Worm (Caenorhabditis elegans): ENCODE measurements around the gene gars-1.

The gars-1 gene

DNA sequence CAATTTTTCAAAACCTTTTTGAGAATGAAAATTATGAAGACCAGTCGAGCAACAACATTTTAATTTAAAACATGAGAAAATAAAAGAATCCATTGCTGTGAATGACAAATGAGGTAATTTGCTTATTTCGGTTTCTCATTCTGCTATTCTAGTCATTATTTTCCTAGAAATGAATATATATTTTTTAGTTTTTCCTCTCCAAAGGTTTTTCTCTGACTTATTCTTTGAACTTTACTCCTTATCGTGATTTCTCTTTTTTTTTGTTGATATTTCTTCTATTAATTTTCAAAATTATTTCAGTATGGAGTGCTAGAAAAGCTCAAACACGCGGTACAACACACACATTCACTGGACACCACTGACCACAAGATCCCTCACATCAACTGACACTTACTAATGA lies 22.2 kb upstream of the gars-1 start, which contains the start of gene pup-2 (continued):
- TF ChIP-seq lin-15B (tag; optimal IDR thresholded peaks at IDR 0.05): no peak
- no peak for TF ChIP-seq pha-4 (GFP tag; IDR thresholded peaks at IDR 0.05)
- TF ChIP-seq pha-4 (tag; optimal IDR thresholded peaks at IDR 0.05): no peak
- TF ChIP-seq nhr-237 (tag; optimal IDR thresholded peaks at IDR 0.05): no peak
- TF ChIP-seq hlh-11 (tag; optimal IDR thresholded peaks at IDR 0.05): no peak

DNA sequence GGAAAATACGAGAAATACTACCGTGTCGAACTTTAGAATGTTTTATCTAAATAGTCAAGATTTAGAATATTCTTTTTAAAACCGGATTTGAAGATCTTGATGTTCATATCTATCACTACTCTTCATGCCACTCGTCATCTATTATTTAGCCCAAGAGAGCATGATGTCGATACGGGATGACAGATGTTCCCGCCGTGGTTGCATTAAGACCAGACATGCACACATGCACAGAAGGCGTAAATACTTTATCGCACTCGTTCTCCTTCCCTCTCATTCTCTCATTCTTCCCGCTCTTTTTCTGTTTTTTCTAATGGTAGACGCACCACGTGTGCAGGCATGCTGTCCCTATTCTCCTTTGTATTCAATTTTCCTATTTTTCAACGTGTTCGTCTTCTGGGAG lies 19.9 kb upstream of the gars-1 start:
- no peak for TF ChIP-seq zfp-3 (GFP tag; conservative IDR thresholded peaks at IDR 0.05)
- peak in 1 of 2 experiments; percentile 5 for TF ChIP-seq mdl-1 (tag; optimal IDR thresholded peaks at IDR 0.05)
- TF ChIP-seq Y105C5A.15 (GFP tag; IDR thresholded peaks at IDR 0.05): no peak
- no peak for TF ChIP-seq hif-1 (tag; optimal IDR thresholded peaks at IDR 0.05)
- peak; percentile 11 for TF ChIP-seq hlh-30 (tag; optimal IDR thresholded peaks at IDR 0.05; ENCODE audit: insufficient read depth)
- TF ChIP-seq ceh-20 (GFP tag; IDR thresholded peaks at IDR 0.05): no peak
- TF ChIP-seq saeg-2 (GFP tag; IDR thresholded peaks at IDR 0.05): no peak
- TF ChIP-seq pha-4 (GFP tag; IDR thresholded peaks at IDR 0.05): no peak
- no peak for TF ChIP-seq pha-4 (tag; optimal IDR thresholded peaks at IDR 0.05)
- TF ChIP-seq nhr-10 (tag; optimal IDR thresholded peaks at IDR 0.05): no peak
- no peak for TF ChIP-seq nhr-11 (tag; optimal IDR thresholded peaks at IDR 0.05)
- TF ChIP-seq hmg-1.1 (GFP tag; IDR thresholded peaks at IDR 0.05): 0 out of 2 replicates have a peak, but pooled peaks have one; percentile 20

DNA sequence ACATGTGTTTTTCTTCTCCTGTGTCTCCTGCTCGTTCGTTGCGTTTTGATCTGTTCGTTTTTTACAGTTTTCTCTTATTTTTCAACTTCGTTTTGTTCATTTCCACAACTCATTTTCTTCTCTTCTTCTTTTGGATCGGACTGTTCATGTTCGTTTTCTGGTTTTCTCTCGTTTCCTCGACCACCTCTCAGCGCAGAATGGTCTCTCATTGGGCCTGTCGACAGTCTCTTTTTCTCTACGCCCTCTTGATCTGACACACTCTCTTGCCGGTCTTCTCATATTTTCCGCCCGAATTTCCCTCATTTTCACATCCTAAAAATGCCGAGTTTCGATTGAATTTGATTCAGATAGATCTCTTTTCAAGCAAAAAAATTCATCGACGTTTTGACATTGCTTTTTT lies 18.2 kb upstream of the gars-1 start:
- TF ChIP-seq aha-1 (tag): peak; percentile 5
- peak; percentile 4 for TF ChIP-seq nhr-28 (tag; optimal IDR thresholded peaks at IDR 0.05)
- TF ChIP-seq lin-13 (GFP tag; optimal IDR thresholded peaks at IDR 0.05): no peak

DNA sequence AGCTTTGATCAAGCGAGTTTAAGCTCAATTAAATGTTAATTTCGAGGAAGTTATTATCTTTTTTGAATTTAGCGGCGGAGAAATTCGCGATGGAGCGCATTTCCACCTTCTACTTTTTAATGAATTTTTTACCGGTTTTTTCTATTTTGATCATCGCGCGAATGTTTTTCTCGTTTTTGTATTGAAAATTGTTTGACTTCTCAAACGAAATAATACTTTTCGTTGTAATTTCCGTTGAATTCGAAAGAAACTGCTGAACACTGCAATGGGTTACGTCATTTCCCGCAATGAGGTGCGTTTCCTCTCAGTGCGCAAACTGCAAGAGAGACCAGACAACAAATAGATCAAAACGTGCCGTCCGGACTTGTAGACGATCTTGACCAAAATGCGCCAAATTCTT lies 17.8 kb upstream of the gars-1 start:
- TF ChIP-seq saeg-2 (GFP tag; IDR thresholded peaks at IDR 0.05) (no peak), nhr-102 (tag; optimal IDR thresholded peaks at IDR 0.05) (no peak), nhr-25 (tag; optimal IDR thresholded peaks at IDR 0.05; ENCODE audit: borderline replicate concordance, insufficient read depth) (no peak), dmd-8 (GFP tag; IDR thresholded peaks at IDR 0.05) (no peak), ces-1 (GFP tag; optimal IDR thresholded peaks at IDR 0.05) (no peak), spr-1 (tag; optimal IDR thresholded peaks at IDR 0.05) (no peak), rbr-2 (tag; optimal IDR thresholded peaks at IDR 0.05) (no peak), mdl-1 (tag; optimal IDR thresholded peaks at IDR 0.05) (peak in 1 of 2 experiments; percentile 38), ZK546.5 (tag; optimal IDR thresholded peaks at IDR 0.05) (no peak), pha-4 (GFP tag; IDR thresholded peaks at IDR 0.05) (no peak), pha-4 (tag; optimal IDR thresholded peaks at IDR 0.05) (no peak), lsy-2 (tag; optimal IDR thresholded peaks at IDR 0.05) (no peak), dpl-1 (GFP tag; optimal IDR thresholded peaks at IDR 0.05) (peak; percentile 1), ceh-82 (tag; optimal IDR thresholded peaks at IDR 0.05) (no peak), ceh-44 (GFP tag; IDR thresholded peaks at IDR 0.05) (no peak), hlh-11 (tag; optimal IDR thresholded peaks at IDR 0.05) (peak; percentile 19), tag-97 (GFP tag; IDR thresholded peaks at IDR 0.05) (no peak), lin-38 (GFP tag; IDR thresholded peaks at IDR 0.05) (peak; percentile 72), pqm-1 (tag; optimal IDR thresholded peaks at IDR 0.05) (no peak), F44E2.7 (GFP tag; IDR thresholded peaks at IDR 0.05) (no peak), dmd-9 (GFP tag; IDR thresholded peaks at IDR 0.05) (no peak), fkh-10 (GFP tag; optimal IDR thresholded peaks at IDR 0.05) (no peak), zfp-2 (tag; optimal IDR thresholded peaks at IDR 0.05) (no peak), nhr-237 (tag; optimal IDR thresholded peaks at IDR 0.05) (no peak), madf-5 (GFP tag; IDR thresholded peaks at IDR 0.05) (no peak), zfp-3 (GFP tag; conservative IDR thresholded peaks at IDR 0.05) (no peak), nhr-28 (tag; optimal IDR thresholded peaks at IDR 0.05) (no peak), ceh-20 (GFP tag; IDR thresholded peaks at IDR 0.05) (no peak), daf-16 (GFP tag; optimal IDR thresholded peaks at IDR 0.05) (no peak), daf-16 (tag; optimal IDR thresholded peaks at IDR 0.05) (no peak), hlh-30 (tag; optimal IDR thresholded peaks at IDR 0.05; ENCODE audit: insufficient read depth) (peak; percentile 10), aha-1 (tag) (no peak), F26F4.8 (GFP tag; conservative IDR thresholded peaks at IDR 0.05) (no peak), mxl-3 (GFP tag; optimal IDR thresholded peaks at IDR 0.05) (peak; percentile 18), ceh-28 (tag; optimal IDR thresholded peaks at IDR 0.05) (no peak), dve-1 (tag; optimal IDR thresholded peaks at IDR 0.05; ENCODE audit: insufficient read depth) (no peak), aly-2 (tag; optimal IDR thresholded peaks at IDR 0.05) (no peak)

Measured in whole organism, L4 larva.